Worm (Caenorhabditis elegans) whole organism, L2 larva: ENCODE data around the gene srg-4.

Source experiments
- C34F6.9 ChIP-seq: fragments of 150-350 bp; optimal IDR thresholded peaks from 2 replicates; lab custom pipeline; 2014; ENCODE audit warnings: missing biosample characterization, missing genetic modification characterization
- R02D3.7 ChIP-seq: fragments of 150-350 bp; optimal IDR thresholded peaks from 2 replicates; lab custom pipeline; 2014; ENCODE audit warnings: missing biosample characterization, missing genetic modification characterization
- Y55F3AM.14 ChIP-seq: fragments of 200-800 bp; sonication (Bioruptor generic); optimal IDR thresholded peaks from 2 replicates; lab custom pipeline; 2018; ENCODE audit warnings: mild to moderate bottlenecking, missing genetic modification characterization, missing compliant biosample characterization
- ZK546.5 ChIP-seq: sonication (generic microtip); optimal IDR thresholded peaks from 2 replicates; lab custom pipeline; 2017; ENCODE audit warnings: missing biosample characterization, missing genetic modification characterization
- alr-1 ChIP-seq: fragments of 150-350 bp; optimal IDR thresholded peaks from 2 replicates; lab custom pipeline; 2014; ENCODE audit warnings: missing biosample characterization, missing genetic modification characterization
- aly-2 ChIP-seq: fragments of 150-350 bp; optimal IDR thresholded peaks from 2 replicates; lab custom pipeline; 2014; ENCODE audit warnings: missing biosample characterization, missing genetic modification characterization
- ama-1 ChIP-seq: fragments of 150-350 bp; optimal IDR thresholded peaks from 2 replicates; lab custom pipeline; 2018; ENCODE audit warnings: inconsistent platforms
- blmp-1 ChIP-seq: sonication (generic microtip); optimal IDR thresholded peaks from 2 replicates; lab custom pipeline; 2017; ENCODE audit warnings: missing genetic modification characterization, mild to moderate bottlenecking, missing compliant biosample characterization, antibody characterized with exemption, moderate library complexity; ENCODE audit not compliant: insufficient read depth
- ceh-82 ChIP-seq: fragments of 150-350 bp; optimal IDR thresholded peaks from 2 replicates; lab custom pipeline; 2014; ENCODE audit warnings: missing biosample characterization, missing genetic modification characterization
- egl-27 ChIP-seq: sonication (generic microtip); optimal IDR thresholded peaks from 3 replicates; lab custom pipeline; 2017; ENCODE audit warnings: missing biosample characterization, missing genetic modification reagents, missing genetic modification characterization
- elt-1 ChIP-seq: fragments of 150-350 bp; optimal IDR thresholded peaks from 2 replicates; lab custom pipeline; 2014; ENCODE audit warnings: missing biosample characterization, missing genetic modification characterization
- elt-3 ChIP-seq: sonication (generic microtip); optimal IDR thresholded peaks from 2 replicates; lab custom pipeline; 2017; ENCODE audit warnings: missing biosample characterization, missing genetic modification characterization
- gmeb-1 ChIP-seq: fragments of 150-350 bp; optimal IDR thresholded peaks from 2 replicates; lab custom pipeline; 2014; ENCODE audit warnings: missing biosample characterization, missing genetic modification characterization
- lin-11 ChIP-seq: fragments of 150-350 bp; sonication (generic microtip); optimal IDR thresholded peaks from 2 replicates; lab custom pipeline; 2014; ENCODE audit warnings: missing biosample characterization, missing genetic modification characterization, inconsistent platforms, mixed read lengths
- lin-13 ChIP-seq: fragments of 150-350 bp; optimal IDR thresholded peaks from 2 replicates; lab custom pipeline; 2014; ENCODE audit warnings: missing biosample characterization, missing genetic modification reagents, missing genetic modification characterization
- lin-39 ChIP-seq: fragments of 150-350 bp; optimal IDR thresholded peaks from 2 replicates; lab custom pipeline; 2014; ENCODE audit warnings: missing biosample characterization, missing genetic modification reagents, missing genetic modification characterization
- lsy-2 ChIP-seq, 2 experiments: fragments of 150-350 bp in 1 of 2; sonication (generic microtip) in 1 of 2; optimal IDR thresholded peaks; 2 replicates each; lab custom pipeline; 2014 to 2017; ENCODE audit warnings: missing biosample characterization in 2 of 2, missing genetic modification characterization in 2 of 2
- mab-5 ChIP-seq: fragments of 150-350 bp; optimal IDR thresholded peaks from 2 replicates; lab custom pipeline; 2014; ENCODE audit warnings: missing biosample characterization, missing genetic modification characterization
- mbf-1 ChIP-seq: sonication (generic microtip); optimal IDR thresholded peaks from 2 replicates; lab custom pipeline; 2017; ENCODE audit warnings: missing biosample characterization, missing genetic modification characterization
- mdl-1 ChIP-seq, 2 experiments: fragments of 150-350 bp in 1 of 2; sonication (generic microtip) in 1 of 2; optimal IDR thresholded peaks; 2 replicates each; lab custom pipeline; 2017; ENCODE audit warnings: missing biosample characterization in 2 of 2, missing genetic modification characterization in 2 of 2
- nhr-10 ChIP-seq: sonication (generic microtip); optimal IDR thresholded peaks from 2 replicates; lab custom pipeline; 2017; ENCODE audit warnings: missing biosample characterization, missing genetic modification characterization
- nhr-11 ChIP-seq: fragments of 150-350 bp; optimal IDR thresholded peaks from 2 replicates; lab custom pipeline; 2014; ENCODE audit warnings: missing biosample characterization, missing genetic modification characterization
- nhr-12 ChIP-seq: fragments of 150-350 bp; optimal IDR thresholded peaks from 2 replicates; lab custom pipeline; 2014; ENCODE audit warnings: missing biosample characterization, missing genetic modification characterization
- nhr-129 ChIP-seq: fragments of 150-350 bp; optimal IDR thresholded peaks from 2 replicates; lab custom pipeline; 2014; ENCODE audit warnings: missing biosample characterization, missing genetic modification characterization
- nhr-21 ChIP-seq: fragments of 150-350 bp; optimal IDR thresholded peaks from 2 replicates; lab custom pipeline; 2014; ENCODE audit warnings: missing biosample characterization, missing genetic modification characterization
- nhr-23 ChIP-seq: fragments of 150-350 bp; optimal IDR thresholded peaks from 2 replicates; lab custom pipeline; 2014; ENCODE audit warnings: missing biosample characterization, missing genetic modification reagents, missing genetic modification characterization
- nhr-237 ChIP-seq: fragments of 150-350 bp; optimal IDR thresholded peaks from 2 replicates; lab custom pipeline; 2014; ENCODE audit warnings: missing biosample characterization, missing genetic modification characterization
- nhr-25 ChIP-seq: fragments of 150-350 bp; sonication (generic microtip); optimal IDR thresholded peaks from 3 replicates; lab custom pipeline; 2014; ENCODE audit warnings: missing biosample characterization, missing genetic modification characterization
- nhr-6 ChIP-seq: fragments of 150-350 bp; optimal IDR thresholded peaks from 2 replicates; lab custom pipeline; 2014; ENCODE audit warnings: missing biosample characterization, missing genetic modification characterization
- nhr-77 ChIP-seq: fragments of 150-350 bp; optimal IDR thresholded peaks from 2 replicates; lab custom pipeline; 2014; ENCODE audit warnings: missing biosample characterization, missing genetic modification characterization
- peb-1 ChIP-seq: fragments of 150-350 bp; optimal IDR thresholded peaks from 2 replicates; lab custom pipeline; 2014; ENCODE audit warnings: missing biosample characterization, missing genetic modification characterization
- sem-4 ChIP-seq: fragments of 150-350 bp; optimal IDR thresholded peaks from 2 replicates; lab custom pipeline; 2014; ENCODE audit warnings: missing biosample characterization, missing genetic modification reagents, missing genetic modification characterization
- skn-1 ChIP-seq: sonication (generic microtip); optimal IDR thresholded peaks from 2 replicates; lab custom pipeline; 2017; ENCODE audit warnings: missing biosample characterization, missing genetic modification characterization
- sma-3 ChIP-seq: sonication (generic microtip); optimal IDR thresholded peaks from 2 replicates; lab custom pipeline; 2016; ENCODE audit warnings: missing genetic modification reagents, missing genetic modification characterization, missing compliant biosample characterization
- sma-9 ChIP-seq, 2 experiments: fragments of 150-350 bp in 1 of 2; sonication (generic microtip) in 1 of 2; optimal IDR thresholded peaks; 2 replicates each; lab custom pipeline; 2014 to 2016; ENCODE audit warnings: missing genetic modification characterization in 2 of 2, mild to moderate bottlenecking in 1 of 2, missing biosample characterization in 1 of 2, missing compliant biosample characterization in 1 of 2, missing genetic modification reagents in 1 of 2, moderate library complexity in 1 of 2
- snpc-4 ChIP-seq: fragments of 150-350 bp; optimal IDR thresholded peaks from 2 replicates; lab custom pipeline; 2014; ENCODE audit warnings: missing biosample characterization, missing genetic modification characterization
- unc-55 ChIP-seq: fragments of 150-350 bp; sonication (generic microtip); optimal IDR thresholded peaks from 3 replicates; lab custom pipeline; 2014; ENCODE audit warnings: missing biosample characterization, missing genetic modification reagents, missing genetic modification characterization
- ztf-1 ChIP-seq: fragments of 200-800 bp; sonication (Bioruptor generic); conservative IDR thresholded peaks from 2 replicates; pipeline ENCODE4 v1.3.6; 2022; ENCODE audit warnings: missing genetic modification characterization, missing compliant biosample characterization
- ztf-4 ChIP-seq: fragments of 150-350 bp; optimal IDR thresholded peaks from 2 replicates; lab custom pipeline; 2014; ENCODE audit warnings: missing biosample characterization, missing genetic modification characterization

Gene srg-4

DNA sequence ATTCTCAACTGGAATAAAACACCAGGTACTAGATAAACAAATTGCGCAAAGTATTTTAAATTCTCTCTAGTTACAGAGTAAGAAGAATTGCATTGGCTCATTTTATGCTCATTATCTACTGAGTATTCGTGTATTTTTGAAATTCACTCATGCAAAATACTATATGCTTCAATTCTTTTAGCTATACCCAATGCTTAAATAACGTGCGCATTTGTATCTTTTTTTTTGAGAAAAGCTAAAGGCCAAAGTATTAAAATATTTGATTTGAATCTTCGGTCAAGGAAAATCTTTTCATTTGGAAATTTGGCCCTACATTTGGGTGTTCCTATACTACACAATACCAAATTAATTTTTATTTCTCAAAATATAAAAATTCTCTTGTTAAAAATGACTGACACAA lies at the start of gene srg-4:
Gene srg-4 (minus strand): TSS at position 101 of the 400 bp plus-strand sequence.
- TF ChIP-seq nhr-21 (tag; lab: Kevin White, UChicago) (no peak), lin-39 (tag; lab: Kevin White, UChicago) (no peak), nhr-23 (tag; lab: Kevin White, UChicago) (no peak), nhr-129 (tag; lab: Kevin White, UChicago) (no peak), egl-27 (tag; lab: Kevin White, UChicago) (no peak), elt-3 (tag; lab: Kevin White, UChicago) (no peak), snpc-4 (tag; lab: Kevin White, UChicago) (no peak), ztf-1 (GFP tag; lab: Robert Waterston, UW) (no peak)

DNA sequence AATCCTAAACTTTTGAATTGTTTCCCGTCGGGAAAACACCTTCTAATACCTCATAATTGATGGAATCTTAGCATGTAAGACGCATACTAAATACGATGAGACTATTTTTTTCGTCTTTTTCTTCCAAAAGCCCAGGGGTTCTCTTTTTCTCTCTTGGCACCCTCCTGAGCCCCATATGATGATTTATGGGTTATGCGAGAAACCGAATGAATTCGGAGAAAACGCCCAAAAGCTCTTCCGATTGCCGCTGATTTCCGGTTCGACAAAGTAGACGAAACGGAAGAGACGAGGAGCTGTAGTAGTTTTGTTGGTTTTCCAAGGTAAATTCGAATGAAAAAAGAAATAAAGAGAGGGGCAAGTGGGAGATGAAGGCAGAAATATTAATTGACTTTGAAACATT lies 49.6 kb upstream of the srg-4 start:
- no peak for TF ChIP-seq Y55F3AM.14 (GFP tag; lab: Kevin White, UChicago)
- TF ChIP-seq lsy-2 (tag; optimal IDR thresholded peaks at IDR 0.05; lab: Kevin White, UChicago), result no peak
- no peak for TF ChIP-seq snpc-4 (tag; lab: Kevin White, UChicago)
- TF ChIP-seq skn-1 (tag; lab: Kevin White, UChicago), result no peak
- TF ChIP-seq nhr-129 (tag; lab: Kevin White, UChicago), result no peak
- no peak for TF ChIP-seq lin-11 (tag; lab: Kevin White, UChicago)
- no peak for TF ChIP-seq elt-1 (tag; lab: Kevin White, UChicago)
- no peak for TF ChIP-seq ceh-82
- TF ChIP-seq egl-27 (tag; lab: Kevin White, UChicago), result no peak
- TF ChIP-seq ztf-1 (GFP tag; lab: Robert Waterston, UW), result no peak
- TF ChIP-seq nhr-12 (tag; lab: Kevin White, UChicago), result no peak
- TF ChIP-seq nhr-77 (tag; lab: Kevin White, UChicago), result no peak
- TF ChIP-seq mab-5 (tag; lab: Kevin White, UChicago), result peak; percentile 90
- no peak for TF ChIP-seq gmeb-1
- peak; percentile 53 for TF ChIP-seq unc-55 (GFP tag; lab: Kevin White, UChicago)
- no peak for TF ChIP-seq C34F6.9

ce11 chrIII:6310352-6310751 lies 48.5 kb upstream of the srg-4 start:
- no peak for TF ChIP-seq Y55F3AM.14 (GFP tag; lab: Kevin White, UChicago)
- TF ChIP-seq C34F6.9, result peak; percentile 2
- no peak for TF ChIP-seq elt-3 (tag; lab: Kevin White, UChicago)
- TF ChIP-seq lin-39 (tag; lab: Kevin White, UChicago), result no peak
- no peak for TF ChIP-seq R02D3.7 (tag; lab: Kevin White, UChicago)

DNA sequence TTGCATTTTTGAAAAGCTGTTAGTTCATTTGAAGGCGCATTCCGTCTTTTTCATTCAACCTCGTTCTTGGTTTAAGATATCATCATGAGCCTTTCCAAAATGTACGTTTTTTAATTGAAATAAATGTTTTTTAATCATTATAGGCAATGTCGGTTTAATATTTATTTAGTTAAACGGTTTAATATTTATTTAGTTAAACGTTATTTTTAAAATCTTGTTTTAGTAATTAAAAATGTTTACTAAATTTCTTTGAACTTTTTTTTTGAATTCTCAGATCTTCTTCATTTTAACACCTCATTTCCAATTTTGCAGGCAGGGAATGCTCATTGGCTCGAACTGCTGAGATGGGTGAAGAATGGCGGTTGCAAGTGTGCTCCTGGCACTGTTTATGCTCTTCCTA lies 47.2 kb upstream of the srg-4 start, which contains the start of gene gar-2:
Gene gar-2 (plus strand): TSS at position 301 of the 400 bp plus-strand sequence.
- TF ChIP-seq sma-9 (GFP tag; optimal IDR thresholded peaks at IDR 0.05; lab: Kevin White, UChicago) (no peak), sma-9 (tag; optimal IDR thresholded peaks at IDR 0.05; lab: Kevin White, UChicago) (no peak), elt-1 (tag; lab: Kevin White, UChicago) (no peak), ceh-82 (no peak), R02D3.7 (tag; lab: Kevin White, UChicago) (no peak), nhr-12 (tag; lab: Kevin White, UChicago) (no peak), nhr-23 (tag; lab: Kevin White, UChicago) (no peak), nhr-11 (tag; lab: Kevin White, UChicago) (no peak), lin-39 (tag; lab: Kevin White, UChicago) (no peak), aly-2 (tag; lab: Kevin White, UChicago) (no peak), nhr-129 (tag; lab: Kevin White, UChicago) (no peak), nhr-6 (tag; lab: Kevin White, UChicago) (no peak), nhr-77 (tag; lab: Kevin White, UChicago) (no peak), nhr-25 (tag; lab: Kevin White, UChicago) (no peak), mbf-1 (tag; lab: Kevin White, UChicago) (no peak), mdl-1 (tag; optimal IDR thresholded peaks at IDR 0.05; lab: Kevin White, UChicago) (no peak), sem-4 (tag; lab: Kevin White, UChicago) (no peak), ama-1 (lab: Kevin White, UChicago) (no peak), skn-1 (tag; lab: Kevin White, UChicago) (no peak), ZK546.5 (tag; lab: Kevin White, UChicago) (no peak), gmeb-1 (no peak)
- TF ChIP-seq, all 48 proteins: peak for 0

ce11 chrIII:6307832-6308231 lies 45.9 kb upstream of the srg-4 start:
- no peak for TF ChIP-seq sma-9 (GFP tag; optimal IDR thresholded peaks at IDR 0.05; lab: Kevin White, UChicago)
- no peak for TF ChIP-seq sma-9 (tag; optimal IDR thresholded peaks at IDR 0.05; lab: Kevin White, UChicago)
- peak; percentile 28 for TF ChIP-seq nhr-129 (tag; lab: Kevin White, UChicago)
- TF ChIP-seq sma-3 (GFP tag; lab: Kevin White, UChicago), result no peak
- no peak for TF ChIP-seq elt-1 (tag; lab: Kevin White, UChicago)
- no peak for TF ChIP-seq lin-13
- peak; percentile 33 for TF ChIP-seq unc-55 (GFP tag; lab: Kevin White, UChicago)
- TF ChIP-seq blmp-1, result no peak
- TF ChIP-seq ceh-82, result no peak
- TF ChIP-seq C34F6.9, result peak; percentile 36
- no peak for TF ChIP-seq ztf-4 (tag; lab: Kevin White, UChicago)
- no peak for TF ChIP-seq nhr-10 (tag; lab: Kevin White, UChicago)
- TF ChIP-seq mdl-1 (tag; optimal IDR thresholded peaks at IDR 0.05; lab: Kevin White, UChicago), result no peak
- no peak for TF ChIP-seq peb-1
- no peak for TF ChIP-seq aly-2 (tag; lab: Kevin White, UChicago)
- TF ChIP-seq alr-1 (tag; lab: Kevin White, UChicago), result no peak
- TF ChIP-seq nhr-237 (tag; lab: Kevin White, UChicago), result no peak
- peak in 1 of 2 experiments; percentile 8 for TF ChIP-seq lsy-2 (tag; optimal IDR thresholded peaks at IDR 0.05; lab: Kevin White, UChicago)
- TF ChIP-seq egl-27 (tag; lab: Kevin White, UChicago), result no peak
